Worm (Caenorhabditis elegans) whole organism, L2 larva: ENCODE results near the gene ZK418.6.
A peak's percentile ranks its signal among the peaks of the same experiment; 100 is the strongest.

Source experiments
- C34F6.9 ChIP-seq: fragments of 150-350 bp; optimal IDR thresholded peaks from 2 replicates; lab custom pipeline; 2014; ENCODE audit warnings: missing biosample characterization, missing genetic modification characterization
- F13H6.1 ChIP-seq: sonication (generic microtip); optimal IDR thresholded peaks from 2 replicates; lab custom pipeline; 2016; ENCODE audit warnings: missing genetic modification characterization, missing compliant biosample characterization
- R02D3.7 ChIP-seq: fragments of 150-350 bp; optimal IDR thresholded peaks from 2 replicates; lab custom pipeline; 2014; ENCODE audit warnings: missing biosample characterization, missing genetic modification characterization
- alr-1 ChIP-seq: fragments of 150-350 bp; optimal IDR thresholded peaks from 2 replicates; lab custom pipeline; 2014; ENCODE audit warnings: missing biosample characterization, missing genetic modification characterization
- aly-2 ChIP-seq: fragments of 150-350 bp; optimal IDR thresholded peaks from 2 replicates; lab custom pipeline; 2014; ENCODE audit warnings: missing biosample characterization, missing genetic modification characterization
- ama-1 ChIP-seq: fragments of 150-350 bp; optimal IDR thresholded peaks from 2 replicates; lab custom pipeline; 2018; ENCODE audit warnings: inconsistent platforms
- blmp-1 ChIP-seq: sonication (generic microtip); optimal IDR thresholded peaks from 2 replicates; lab custom pipeline; 2017; ENCODE audit warnings: missing genetic modification characterization, mild to moderate bottlenecking, missing compliant biosample characterization, antibody characterized with exemption, moderate library complexity; ENCODE audit not compliant: insufficient read depth
- ceh-82 ChIP-seq: fragments of 150-350 bp; optimal IDR thresholded peaks from 2 replicates; lab custom pipeline; 2014; ENCODE audit warnings: missing biosample characterization, missing genetic modification characterization
- egl-27 ChIP-seq: sonication (generic microtip); optimal IDR thresholded peaks from 3 replicates; lab custom pipeline; 2017; ENCODE audit warnings: missing biosample characterization, missing genetic modification reagents, missing genetic modification characterization
- elt-1 ChIP-seq: fragments of 150-350 bp; optimal IDR thresholded peaks from 2 replicates; lab custom pipeline; 2014; ENCODE audit warnings: missing biosample characterization, missing genetic modification characterization
- elt-3 ChIP-seq: sonication (generic microtip); optimal IDR thresholded peaks from 2 replicates; lab custom pipeline; 2017; ENCODE audit warnings: missing biosample characterization, missing genetic modification characterization
- fos-1 ChIP-seq: fragments of 150-350 bp; optimal IDR thresholded peaks from 2 replicates; lab custom pipeline; 2014; ENCODE audit warnings: missing biosample characterization, missing genetic modification characterization
- gmeb-1 ChIP-seq: fragments of 150-350 bp; optimal IDR thresholded peaks from 2 replicates; lab custom pipeline; 2014; ENCODE audit warnings: missing biosample characterization, missing genetic modification characterization
- lin-11 ChIP-seq: fragments of 150-350 bp; sonication (generic microtip); optimal IDR thresholded peaks from 2 replicates; lab custom pipeline; 2014; ENCODE audit warnings: missing biosample characterization, missing genetic modification characterization, inconsistent platforms, mixed read lengths
- lin-13 ChIP-seq: fragments of 150-350 bp; optimal IDR thresholded peaks from 2 replicates; lab custom pipeline; 2014; ENCODE audit warnings: missing biosample characterization, missing genetic modification reagents, missing genetic modification characterization
- lsy-2 ChIP-seq, 2 experiments: fragments of 150-350 bp in 1 of 2; sonication (generic microtip) in 1 of 2; optimal IDR thresholded peaks; 2 replicates each; lab custom pipeline; 2014 to 2017; ENCODE audit warnings: missing biosample characterization in 2 of 2, missing genetic modification characterization in 2 of 2
- mab-5 ChIP-seq: fragments of 150-350 bp; optimal IDR thresholded peaks from 2 replicates; lab custom pipeline; 2014; ENCODE audit warnings: missing biosample characterization, missing genetic modification characterization
- mbf-1 ChIP-seq: sonication (generic microtip); optimal IDR thresholded peaks from 2 replicates; lab custom pipeline; 2017; ENCODE audit warnings: missing biosample characterization, missing genetic modification characterization
- mdl-1 ChIP-seq, 2 experiments: fragments of 150-350 bp in 1 of 2; sonication (generic microtip) in 1 of 2; optimal IDR thresholded peaks; 2 replicates each; lab custom pipeline; 2017; ENCODE audit warnings: missing biosample characterization in 2 of 2, missing genetic modification characterization in 2 of 2
- nhr-11 ChIP-seq: fragments of 150-350 bp; optimal IDR thresholded peaks from 2 replicates; lab custom pipeline; 2014; ENCODE audit warnings: missing biosample characterization, missing genetic modification characterization
- nhr-12 ChIP-seq: fragments of 150-350 bp; optimal IDR thresholded peaks from 2 replicates; lab custom pipeline; 2014; ENCODE audit warnings: missing biosample characterization, missing genetic modification characterization
- nhr-129 ChIP-seq: fragments of 150-350 bp; optimal IDR thresholded peaks from 2 replicates; lab custom pipeline; 2014; ENCODE audit warnings: missing biosample characterization, missing genetic modification characterization
- nhr-21 ChIP-seq: fragments of 150-350 bp; optimal IDR thresholded peaks from 2 replicates; lab custom pipeline; 2014; ENCODE audit warnings: missing biosample characterization, missing genetic modification characterization
- nhr-237 ChIP-seq: fragments of 150-350 bp; optimal IDR thresholded peaks from 2 replicates; lab custom pipeline; 2014; ENCODE audit warnings: missing biosample characterization, missing genetic modification characterization
- nhr-25 ChIP-seq: fragments of 150-350 bp; sonication (generic microtip); optimal IDR thresholded peaks from 3 replicates; lab custom pipeline; 2014; ENCODE audit warnings: missing biosample characterization, missing genetic modification characterization
- nhr-6 ChIP-seq: fragments of 150-350 bp; optimal IDR thresholded peaks from 2 replicates; lab custom pipeline; 2014; ENCODE audit warnings: missing biosample characterization, missing genetic modification characterization
- nhr-77 ChIP-seq: fragments of 150-350 bp; optimal IDR thresholded peaks from 2 replicates; lab custom pipeline; 2014; ENCODE audit warnings: missing biosample characterization, missing genetic modification characterization
- peb-1 ChIP-seq: fragments of 150-350 bp; optimal IDR thresholded peaks from 2 replicates; lab custom pipeline; 2014; ENCODE audit warnings: missing biosample characterization, missing genetic modification characterization
- sem-4 ChIP-seq: fragments of 150-350 bp; optimal IDR thresholded peaks from 2 replicates; lab custom pipeline; 2014; ENCODE audit warnings: missing biosample characterization, missing genetic modification reagents, missing genetic modification characterization
- skn-1 ChIP-seq: sonication (generic microtip); optimal IDR thresholded peaks from 2 replicates; lab custom pipeline; 2017; ENCODE audit warnings: missing biosample characterization, missing genetic modification characterization
- sma-9 ChIP-seq, 2 experiments: fragments of 150-350 bp in 1 of 2; sonication (generic microtip) in 1 of 2; optimal IDR thresholded peaks; 2 replicates each; lab custom pipeline; 2014 to 2016; ENCODE audit warnings: missing genetic modification characterization in 2 of 2, mild to moderate bottlenecking in 1 of 2, missing biosample characterization in 1 of 2, missing compliant biosample characterization in 1 of 2, missing genetic modification reagents in 1 of 2, moderate library complexity in 1 of 2
- snpc-4 ChIP-seq: fragments of 150-350 bp; optimal IDR thresholded peaks from 2 replicates; lab custom pipeline; 2014; ENCODE audit warnings: missing biosample characterization, missing genetic modification characterization
- unc-39 ChIP-seq: fragments of 150-350 bp; optimal IDR thresholded peaks from 2 replicates; lab custom pipeline; 2014; ENCODE audit warnings: missing biosample characterization, missing genetic modification characterization
- unc-55 ChIP-seq: fragments of 150-350 bp; sonication (generic microtip); optimal IDR thresholded peaks from 3 replicates; lab custom pipeline; 2014; ENCODE audit warnings: missing biosample characterization, missing genetic modification reagents, missing genetic modification characterization
- unc-62 ChIP-seq: fragments of 150-350 bp; optimal IDR thresholded peaks from 2 replicates; lab custom pipeline; 2014; ENCODE audit warnings: missing biosample characterization, missing genetic modification reagents, missing genetic modification characterization
- zag-1 ChIP-seq: fragments of 150-350 bp; optimal IDR thresholded peaks from 2 replicates; lab custom pipeline; 2014; ENCODE audit warnings: missing biosample characterization, missing genetic modification characterization
- ztf-1 ChIP-seq: fragments of 200-800 bp; sonication (Bioruptor generic); conservative IDR thresholded peaks from 2 replicates; pipeline ENCODE4 v1.3.6; 2022; ENCODE audit warnings: missing genetic modification characterization, missing compliant biosample characterization
- ztf-4 ChIP-seq: fragments of 150-350 bp; optimal IDR thresholded peaks from 2 replicates; lab custom pipeline; 2014; ENCODE audit warnings: missing biosample characterization, missing genetic modification characterization

The ZK418.6 gene

ce11 chrIII:7101814-7102477, 23.3 kb upstream of the ZK418.6 start:
- TF ChIP-seq zag-1 (no peak), blmp-1 (tag; lab: Kevin White, UChicago) (no peak), gmeb-1 (tag; lab: Kevin White, UChicago) (no peak), lin-11 (tag; lab: Kevin White, UChicago) (no peak), elt-3 (no peak), sem-4 (tag; lab: Kevin White, UChicago) (no peak), sma-9 (GFP tag; optimal IDR thresholded peaks at IDR 0.05; lab: Kevin White, UChicago) (no peak), sma-9 (tag; optimal IDR thresholded peaks at IDR 0.05; lab: Kevin White, UChicago) (no peak), elt-1 (tag; lab: Kevin White, UChicago) (no peak), F13H6.1 (tag; lab: Kevin White, UChicago) (no peak), fos-1 (tag; lab: Kevin White, UChicago) (no peak), R02D3.7 (tag; lab: Kevin White, UChicago) (no peak)
- TF ChIP-seq, all 48 proteins: peak for 0

- TF ChIP-seq nhr-25 (tag; lab: Kevin White, UChicago) (no peak), snpc-4 (tag; lab: Kevin White, UChicago) (no peak), nhr-11 (no peak), unc-39 (no peak), peb-1 (tag; lab: Kevin White, UChicago) (no peak), nhr-129 (no peak), nhr-21 (no peak), R02D3.7 (tag; lab: Kevin White, UChicago) (no peak), mdl-1 (tag; optimal IDR thresholded peaks at IDR 0.05; lab: Kevin White, UChicago) (no peak)
These were observed 21.4 kb upstream of the ZK418.6 start, which contains the start of gene ZK418.11 for ce11 chrIII:7100001-7100400. TSS of gene ZK418.11 (plus strand) at chrIII:7100289.

DNA sequence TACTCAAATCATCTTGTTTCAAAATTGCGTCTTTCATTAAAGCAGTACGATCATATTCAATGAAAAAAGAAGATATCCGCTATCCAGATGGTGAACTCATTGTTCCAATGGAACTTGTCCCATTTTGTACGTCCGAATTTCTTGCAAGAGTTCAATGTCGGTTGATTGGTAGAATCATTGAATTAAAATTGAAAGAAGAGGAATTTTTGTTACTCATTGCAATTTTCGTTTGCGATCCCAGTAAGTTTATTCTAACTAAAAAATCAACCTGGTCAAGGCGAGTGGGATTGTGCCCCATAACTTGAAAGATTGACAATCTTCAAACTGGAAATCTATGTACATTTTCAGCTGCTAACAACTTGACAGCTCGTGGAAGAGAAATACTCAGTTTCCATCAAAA, 17.8 kb upstream of the ZK418.6 start:
- TF ChIP-seq gmeb-1 (tag; lab: Kevin White, UChicago), result no peak
- no peak for TF ChIP-seq egl-27
- no peak for TF ChIP-seq zag-1
- no peak for TF ChIP-seq ceh-82 (tag; lab: Kevin White, UChicago)
- TF ChIP-seq ztf-4 (tag; lab: Kevin White, UChicago), result no peak
- TF ChIP-seq mab-5 (tag; lab: Kevin White, UChicago), result no peak
- TF ChIP-seq aly-2 (tag; lab: Kevin White, UChicago), result no peak
- no peak for TF ChIP-seq mbf-1 (tag; lab: Kevin White, UChicago)

- TF ChIP-seq mab-5 (tag; lab: Kevin White, UChicago) (no peak), sma-9 (GFP tag; optimal IDR thresholded peaks at IDR 0.05; lab: Kevin White, UChicago) (peak; percentile 20), sma-9 (tag; optimal IDR thresholded peaks at IDR 0.05; lab: Kevin White, UChicago) (no peak), ceh-82 (tag; lab: Kevin White, UChicago) (no peak), egl-27 (no peak), alr-1 (tag; lab: Kevin White, UChicago) (no peak), lsy-2 (tag; optimal IDR thresholded peaks at IDR 0.05; lab: Kevin White, UChicago) (peak in 1 of 2 experiments; percentile 4)
- TF ChIP-seq, all 48 proteins: peak for 2
These were observed 16.5 kb upstream of the ZK418.6 start, which contains the start of gene nhr-9 for ce11 chrIII:7095156-7095555. TSS of gene nhr-9 (plus strand) at chrIII:7095462.

DNA sequence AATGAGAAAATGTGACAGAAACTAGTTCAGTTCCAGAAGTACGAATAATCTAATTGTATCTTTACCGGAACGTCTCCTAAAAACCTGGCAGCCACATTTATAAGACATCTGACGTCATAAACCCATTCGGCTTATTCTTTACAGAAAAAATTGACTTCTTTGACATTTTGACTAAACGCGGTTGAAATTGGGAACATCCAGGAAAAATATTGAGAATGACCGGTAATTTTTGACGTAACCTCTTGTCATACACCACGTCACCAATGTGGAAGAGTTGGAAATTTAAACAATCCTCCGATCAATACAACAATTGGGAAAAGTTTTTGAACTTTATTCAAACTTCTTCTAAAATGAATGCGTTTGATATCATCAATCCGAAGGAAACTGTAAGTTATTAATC, 12.4 kb upstream of the ZK418.6 start, which contains the start of gene ZK418.2:
TSS of gene ZK418.2 (plus strand) at position 301 of the 400 bp plus-strand sequence.
- no peak for TF ChIP-seq C34F6.9
- TF ChIP-seq lin-13 (GFP tag; lab: Kevin White, UChicago), result no peak
- no peak for TF ChIP-seq sem-4 (tag; lab: Kevin White, UChicago)
- TF ChIP-seq R02D3.7 (tag; lab: Kevin White, UChicago), result no peak
- TF ChIP-seq nhr-77 (tag; lab: Kevin White, UChicago), result no peak
- TF ChIP-seq skn-1 (tag; lab: Kevin White, UChicago), result no peak
- no peak for TF ChIP-seq elt-1 (tag; lab: Kevin White, UChicago)
- no peak for TF ChIP-seq snpc-4 (tag; lab: Kevin White, UChicago)
- no peak for TF ChIP-seq ama-1 (lab: Kevin White, UChicago)
- no peak for TF ChIP-seq nhr-21
- TF ChIP-seq nhr-129, result no peak
- no peak for TF ChIP-seq unc-55 (GFP tag; lab: Kevin White, UChicago)
- no peak for TF ChIP-seq ztf-1 (GFP tag; lab: Robert Waterston, UW)
- no peak for TF ChIP-seq peb-1 (tag; lab: Kevin White, UChicago)
- no peak for TF ChIP-seq nhr-6 (tag; lab: Kevin White, UChicago)
- no peak for TF ChIP-seq elt-3
- no peak for TF ChIP-seq nhr-237 (tag; lab: Kevin White, UChicago)
- TF ChIP-seq unc-62, result no peak
- TF ChIP-seq nhr-12 (tag; lab: Kevin White, UChicago), result no peak
- TF ChIP-seq ztf-4 (tag; lab: Kevin White, UChicago), result no peak
